Fruit fly (Drosophila melanogaster) S2 (cell line): ENCODE data around the gene AsnS.

Source experiments
- CG8478 ChIP-seq: fragments of >200 bp; optimal IDR thresholded peaks from 2 replicates; lab custom pipeline; 2018
- CTCF ChIP-seq, 2 experiments: fragments of >200 bp; optimal IDR thresholded peaks; 2 replicates each; lab custom pipeline; 2018

dm6 chr3L:21196563-21196962 is 23.6 kb downstream of the AsnS start, which contains the start of the genes Targ3 and park:
- TF ChIP-seq CG8478 (lab: Kevin White, UChicago) (no peak), CTCF (optimal IDR thresholded peaks at IDR 0.05; lab: Kevin White, UChicago) (no peak)
